Worm (Caenorhabditis elegans) whole organism, dauer: ENCODE measurements around the gene C06C3.3.

Source experiments
- unc-62 ChIP-seq: sonication (generic microtip); optimal IDR thresholded peaks from 2 replicates; lab custom pipeline; 2017; ENCODE audit warnings: missing biosample characterization, missing genetic modification reagents, missing genetic modification characterization

The C06C3.3 gene

DNA sequence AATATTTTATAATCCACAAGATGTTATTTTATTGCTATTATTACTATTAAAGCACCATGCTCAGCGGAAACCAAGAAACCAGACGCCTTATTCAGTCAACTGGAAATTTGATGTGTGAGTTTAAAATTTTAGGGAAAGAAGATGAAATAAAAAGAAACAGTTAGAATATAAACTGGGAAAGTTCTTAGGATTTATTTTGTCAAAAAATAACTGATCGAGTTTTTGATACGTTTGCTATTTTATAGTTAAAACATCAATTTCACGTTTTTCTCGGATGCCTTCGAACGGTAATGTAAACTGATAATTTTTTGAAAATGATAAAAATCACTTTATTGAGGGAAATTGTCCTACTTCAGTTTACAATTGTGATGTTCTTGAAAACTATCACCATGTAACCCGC, at the start of gene C06C3.3:
TSS of gene C06C3.3 (minus strand) at position 101 of the 400 bp plus-strand sequence.
- TF ChIP-seq unc-62 (GFP tag; lab: Kevin White, UChicago) = no peak

- TF ChIP-seq unc-62 (GFP tag; lab: Kevin White, UChicago) = no peak
These were observed 49.7 kb upstream of the C06C3.3 start, which contains the start of gene M176.11 for ce11 chrII:9421969-9422368. TSS of gene M176.11 (plus strand) at chrII:9422269.

ce11 chrII:9418843-9419532, 46.7 kb upstream of the C06C3.3 start:
- TF ChIP-seq unc-62 (GFP tag; lab: Kevin White, UChicago) = no peak

- TF ChIP-seq unc-62 (GFP tag; lab: Kevin White, UChicago) = no peak
These were observed 45.8 kb upstream of the C06C3.3 start, which contains the start of the genes M176.4 and M176.16 for ce11 chrII:9418065-9418567. TSS of gene M176.4 (plus strand) at chrII:9418365. TSS of gene M176.16 (plus strand) at chrII:9418517.

- TF ChIP-seq unc-62 (GFP tag; lab: Kevin White, UChicago) = no peak
These were observed 44.3 kb upstream of the C06C3.3 start, which contains the start of the genes gss-1 and chch-3 for ce11 chrII:9416381-9417276. TSS of gene gss-1 (minus strand) at chrII:9416431. TSS of gene chch-3 (plus strand) at chrII:9417013.

- no peak for TF ChIP-seq unc-62 (GFP tag; lab: Kevin White, UChicago)
These were observed 39.9 kb upstream of the C06C3.3 start, which contains the start of gene arrd-3 for ce11 chrII:9412086-9412608. TSS of gene arrd-3 (plus strand) at chrII:9412558.

DNA sequence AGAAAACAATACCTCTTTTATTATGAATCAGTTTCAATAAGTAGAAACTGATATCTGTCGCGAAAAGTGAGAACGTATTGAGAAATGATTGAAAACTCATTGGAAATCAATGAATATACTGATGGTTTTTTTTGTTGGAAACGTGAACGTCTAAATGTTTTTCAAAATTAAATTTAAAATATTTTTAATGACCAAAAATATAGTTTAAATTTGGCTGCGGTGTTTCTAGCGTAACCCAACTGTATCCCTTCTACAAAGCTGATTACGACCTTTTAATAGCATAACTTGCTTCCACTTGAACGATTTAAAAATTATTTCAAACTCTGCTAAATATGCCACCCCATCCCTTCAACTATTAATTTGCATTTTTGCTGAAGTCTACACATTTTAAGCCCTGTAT, 39.2 kb upstream of the C06C3.3 start, which contains the start of gene M176.9:
TSS of gene M176.9 (minus strand) at position 101 of the 400 bp plus-strand sequence.
- no peak for TF ChIP-seq unc-62 (GFP tag; lab: Kevin White, UChicago)

- TF ChIP-seq unc-62 (GFP tag; lab: Kevin White, UChicago) = no peak
These were observed 35.2 kb upstream of the C06C3.3 start, which contains the start of gene arrd-2 for ce11 chrII:9407469-9407868. TSS of gene arrd-2 (plus strand) at chrII:9407769.

DNA sequence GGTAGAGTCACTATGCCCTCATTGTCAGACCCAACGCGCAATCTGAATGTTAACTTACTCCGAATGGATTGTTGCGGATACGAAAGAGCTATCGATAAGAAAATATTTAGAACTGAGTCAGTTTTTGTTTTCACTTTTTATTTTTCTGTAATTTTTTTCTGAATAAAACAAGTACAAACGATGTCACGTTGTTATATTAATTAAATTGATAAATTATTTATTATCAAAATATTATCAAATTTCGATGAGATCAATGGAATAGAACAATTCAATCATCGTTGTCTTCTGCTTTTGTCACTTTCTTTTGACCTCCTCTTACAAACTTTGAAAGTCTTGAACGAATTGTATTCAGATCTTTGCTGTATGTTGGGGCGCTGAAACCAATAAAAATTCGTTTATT, 34.7 kb upstream of the C06C3.3 start, which contains the start of gene mpz-6:
TSS of gene mpz-6 (minus strand) at position 101 of the 400 bp plus-strand sequence.
- TF ChIP-seq unc-62 (GFP tag; lab: Kevin White, UChicago) = no peak

DNA sequence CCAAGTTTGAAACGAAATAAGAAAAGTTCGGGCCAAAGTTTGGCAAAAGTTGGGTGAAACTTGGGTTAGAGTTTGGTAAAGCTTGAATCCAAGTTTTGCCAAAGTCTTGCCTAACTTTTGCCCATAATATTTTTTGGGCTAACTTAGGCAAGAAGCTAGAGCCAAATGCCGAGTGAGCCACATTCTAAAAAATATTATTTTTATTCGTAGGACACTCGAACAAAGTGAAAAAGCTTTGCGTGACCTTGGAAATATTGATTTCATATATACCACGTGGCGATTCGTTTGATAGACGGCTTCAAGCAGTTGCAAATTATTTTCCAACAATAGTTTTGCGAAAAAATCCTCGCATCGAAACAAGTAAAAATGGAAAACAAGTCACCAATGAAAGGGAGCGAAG, 31.6 kb upstream of the C06C3.3 start, which contains the start of gene Y51B9A.5:
TSS of gene Y51B9A.5 (plus strand) at position 301 of the 400 bp plus-strand sequence.
- TF ChIP-seq unc-62 (GFP tag; lab: Kevin White, UChicago) = no peak

DNA sequence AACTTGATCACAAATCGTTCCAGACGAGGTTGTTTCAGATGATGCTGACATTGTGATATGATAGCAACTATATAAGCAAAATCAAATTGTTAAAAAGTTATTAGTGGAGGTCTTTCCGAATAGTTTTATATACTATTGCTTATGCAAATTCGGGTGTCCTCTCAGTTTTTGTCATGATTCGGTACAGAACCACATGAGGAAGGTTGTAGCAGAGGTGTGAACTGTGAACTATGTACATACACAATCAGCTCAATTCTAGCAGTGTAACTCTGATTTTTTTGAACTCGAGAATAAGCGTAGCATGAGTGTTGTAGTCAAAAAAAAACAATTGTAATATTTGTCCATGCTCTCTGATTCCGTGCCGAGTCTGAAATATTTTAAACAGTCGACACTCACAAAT, 30.8 kb upstream of the C06C3.3 start, which contains the start of gene Y51B9A.6:
TSS of gene Y51B9A.6 (minus strand) at position 101 of the 400 bp plus-strand sequence.
- TF ChIP-seq unc-62 (GFP tag; lab: Kevin White, UChicago) = no peak

- no peak for TF ChIP-seq unc-62 (GFP tag; lab: Kevin White, UChicago)
These were observed 27.5 kb upstream of the C06C3.3 start, which contains the start of gene Y51B9A.7 for ce11 chrII:9399746-9400145. TSS of gene Y51B9A.7 (plus strand) at chrII:9400046.

DNA sequence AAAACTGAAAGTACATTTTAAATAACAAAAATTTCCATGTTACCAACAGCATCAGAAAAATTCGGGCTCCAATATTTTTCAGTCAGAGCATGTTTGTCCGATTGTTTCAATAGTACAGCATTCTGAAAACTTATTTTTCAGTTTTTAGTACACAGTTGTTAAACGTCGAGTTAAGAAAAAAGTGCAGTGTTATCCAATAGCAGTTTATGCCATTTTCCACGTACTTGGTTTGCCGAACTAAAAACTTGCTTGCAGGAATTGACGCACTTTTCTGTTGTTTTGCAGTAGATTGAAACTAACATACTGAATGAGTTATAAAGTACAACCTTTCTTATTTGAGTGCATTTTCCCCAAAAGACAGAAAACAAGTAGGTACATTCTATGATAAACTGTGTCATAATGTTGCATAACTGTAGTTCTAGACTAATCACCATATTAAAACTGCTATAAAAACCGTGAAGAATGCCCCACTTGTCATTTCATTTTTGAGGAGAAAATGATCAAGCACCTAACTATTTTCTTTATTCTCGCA, 26.1 kb upstream of the C06C3.3 start, which contains the start of the genes Y51B9A.14 and Y51B9A.8:
TSS of gene Y51B9A.14 (minus strand) at position 101 of the 532 bp plus-strand sequence.
TSS of gene Y51B9A.8 (plus strand) at position 482 of the 532 bp plus-strand sequence.
- no peak for TF ChIP-seq unc-62 (GFP tag; lab: Kevin White, UChicago)

- no peak for TF ChIP-seq unc-62 (GFP tag; lab: Kevin White, UChicago)
These were observed 25.2 kb upstream of the C06C3.3 start, which contains the start of gene Y51B9A.9 for ce11 chrII:9397496-9397895. TSS of gene Y51B9A.9 (minus strand) at chrII:9397596.
